Fruit fly (Drosophila melanogaster) whole organism, embryonic: Measurements from ENCODE around the gene woc.
A peak's percentile ranks its signal among the peaks of the same experiment; 100 is the strongest.

Source experiments
- Abd-B ChIP-seq: fragments of 200-800 bp; sonication (Bioruptor generic); optimal IDR thresholded peaks from 2 replicates; lab custom pipeline; 2018; ENCODE audit warnings: missing biosample characterization, mild to moderate bottlenecking, missing genetic modification characterization, moderate library complexity
- CG10462 ChIP-seq: fragments of 200-800 bp; sonication (Bioruptor generic); optimal IDR thresholded peaks from 2 replicates; lab custom pipeline; 2016; ENCODE audit warnings: missing biosample characterization, missing genetic modification characterization
- CG12071 ChIP-seq: fragments of 200-800 bp; sonication (Bioruptor generic); optimal IDR thresholded peaks from 3 replicates; lab custom pipeline; 2018; ENCODE audit warnings: missing biosample characterization, mild to moderate bottlenecking, missing genetic modification characterization
- CG12391 ChIP-seq: fragments of 200-800 bp; sonication (Bioruptor generic); optimal IDR thresholded peaks from 3 replicates; lab custom pipeline; 2018; ENCODE audit warnings: missing biosample characterization, mild to moderate bottlenecking, missing genetic modification characterization, moderate library complexity
- CG12744 ChIP-seq: fragments of 200-800 bp; sonication (Bioruptor generic); optimal IDR thresholded peaks from 2 replicates; lab custom pipeline; 2016; ENCODE audit warnings: missing biosample characterization, missing genetic modification characterization
- CG14441 ChIP-seq: fragments of 200-800 bp; sonication (Bioruptor generic); IDR thresholded peaks from 2 replicates; pipeline ENCODE4 v1.3.6; 2022; ENCODE audit warnings: missing biosample characterization, missing genetic modification characterization
- CG15269 ChIP-seq: fragments of 200-800 bp; sonication (Bioruptor generic); optimal IDR thresholded peaks from 2 replicates; lab custom pipeline; 2018; ENCODE audit warnings: missing biosample characterization, mild to moderate bottlenecking, missing genetic modification characterization, moderate library complexity
- CG1603 ChIP-seq: fragments of 200-800 bp; sonication (Bioruptor generic); optimal IDR thresholded peaks from 2 replicates; lab custom pipeline; 2019; ENCODE audit warnings: missing biosample characterization, mild to moderate bottlenecking, missing genetic modification characterization, moderate library complexity
- CG1647 ChIP-seq: fragments of 200-800 bp; sonication (Bioruptor generic); optimal IDR thresholded peaks from 3 replicates; lab custom pipeline; 2016; ENCODE audit warnings: missing biosample characterization, missing genetic modification characterization
- CG17186 ChIP-seq: fragments of 200-800 bp; sonication (Bioruptor generic); optimal IDR thresholded peaks from 3 replicates; lab custom pipeline; 2017; ENCODE audit warnings: missing biosample characterization, missing genetic modification reagents, missing genetic modification characterization
- CG17829 ChIP-seq: fragments of 200-800 bp; optimal IDR thresholded peaks from 2 replicates; lab custom pipeline; 2019; ENCODE audit warnings: missing biosample characterization, mild to moderate bottlenecking, missing genetic modification characterization, moderate library complexity
- CG18764 ChIP-seq: fragments of 200-800 bp; sonication (Bioruptor generic); optimal IDR thresholded peaks from 3 replicates; lab custom pipeline; 2016; ENCODE audit warnings: missing biosample characterization, missing genetic modification characterization
- CG30403 ChIP-seq: fragments of 200-800 bp; sonication (Bioruptor generic); optimal IDR thresholded peaks from 3 replicates; lab custom pipeline; 2016; ENCODE audit warnings: missing biosample characterization, missing genetic modification characterization
- CG31224 ChIP-seq: fragments of 200-800 bp; sonication (Bioruptor generic); IDR thresholded peaks from 2 replicates; pipeline ENCODE4 v1.3.6; 2022; ENCODE audit warnings: missing biosample characterization, missing genetic modification characterization
- CG33213 ChIP-seq: fragments of 200-800 bp; sonication (Bioruptor generic); optimal IDR thresholded peaks from 3 replicates; lab custom pipeline; 2016; ENCODE audit warnings: missing biosample characterization, missing genetic modification characterization
- CG4328 ChIP-seq: fragments of 200-800 bp; sonication (Bioruptor generic); optimal IDR thresholded peaks from 3 replicates; lab custom pipeline; 2017; ENCODE audit warnings: missing biosample characterization, missing genetic modification reagents, missing genetic modification characterization
- CG4360 ChIP-seq: fragments of 200-800 bp; sonication (Bioruptor generic); IDR thresholded peaks from 2 replicates; pipeline ENCODE4 v1.3.6; 2022; ENCODE audit warnings: missing biosample characterization, missing genetic modification characterization
- CG4424 ChIP-seq: fragments of 200-800 bp; sonication (Bioruptor generic); optimal IDR thresholded peaks from 3 replicates; lab custom pipeline; 2016; ENCODE audit warnings: missing biosample characterization, missing genetic modification characterization
- CG4617 ChIP-seq: fragments of 200-800 bp; sonication (Bioruptor generic); optimal IDR thresholded peaks from 3 replicates; lab custom pipeline; 2016; ENCODE audit warnings: missing biosample characterization, missing genetic modification characterization, borderline replicate concordance
- CG4707 ChIP-seq: fragments of 200-800 bp; sonication (Bioruptor generic); optimal IDR thresholded peaks from 2 replicates; lab custom pipeline; 2018; ENCODE audit warnings: missing biosample characterization, mild to moderate bottlenecking, missing genetic modification characterization, moderate library complexity
- CG4820 ChIP-seq: fragments of 200-800 bp; sonication (Bioruptor generic); optimal IDR thresholded peaks from 3 replicates; lab custom pipeline; 2016; ENCODE audit warnings: missing biosample characterization, missing genetic modification characterization
- CG6254 ChIP-seq: fragments of 200-800 bp; sonication (Bioruptor generic); optimal IDR thresholded peaks from 3 replicates; lab custom pipeline; 2017; ENCODE audit warnings: mild to moderate bottlenecking, missing biosample characterization, missing genetic modification reagents, missing genetic modification characterization
- CG9437 ChIP-seq: fragments of 200-800 bp; sonication (Bioruptor generic); optimal IDR thresholded peaks from 2 replicates; lab custom pipeline; 2018; ENCODE audit warnings: missing biosample characterization, mild to moderate bottlenecking, missing genetic modification characterization
- CG9932 ChIP-seq: fragments of 200-800 bp; sonication (Bioruptor generic); IDR thresholded peaks from 2 replicates; pipeline ENCODE4 v1.3.6; 2022; ENCODE audit warnings: missing biosample characterization, missing genetic modification characterization
- Chrac-16 ChIP-seq: fragments of 200-800 bp; sonication (Bioruptor generic); optimal IDR thresholded peaks from 3 replicates; lab custom pipeline; 2016; ENCODE audit warnings: missing biosample characterization, missing genetic modification characterization
- Dad ChIP-seq: fragments of 200-800 bp; sonication (Bioruptor generic); optimal IDR thresholded peaks from 3 replicates; lab custom pipeline; 2016; ENCODE audit warnings: missing biosample characterization, missing genetic modification characterization
- Dip3 ChIP-seq: fragments of 200-800 bp; sonication (Bioruptor generic); optimal IDR thresholded peaks from 3 replicates; lab custom pipeline; 2016; ENCODE audit warnings: missing biosample characterization, missing genetic modification characterization
- Dp ChIP-seq: fragments of 200-800 bp; sonication (Bioruptor generic); optimal IDR thresholded peaks from 2 replicates; lab custom pipeline; 2018; ENCODE audit warnings: missing biosample characterization, mild to moderate bottlenecking, missing genetic modification characterization, moderate library complexity
- Dref ChIP-seq: fragments of 200-800 bp; sonication (Bioruptor generic); IDR thresholded peaks from 2 replicates; pipeline ENCODE4 v1.3.6; 2022; ENCODE audit warnings: missing biosample characterization, missing genetic modification characterization
- Gug ChIP-seq: fragments of 200-800 bp; sonication (Bioruptor generic); IDR thresholded peaks from 4 replicates; pipeline ENCODE4 v1.3.6; 2022; ENCODE audit warnings: missing biosample characterization, missing genetic modification characterization
- Kr ChIP-seq: fragments of 200-800 bp; sonication (Bioruptor generic); optimal IDR thresholded peaks from 2 replicates; lab custom pipeline; 2017; ENCODE audit warnings: missing biosample characterization, mild to moderate bottlenecking, missing genetic modification characterization
- Rfx ChIP-seq: fragments of 200-800 bp; sonication (Bioruptor generic); IDR thresholded peaks from 2 replicates; pipeline ENCODE4 v1.3.6; 2022; ENCODE audit warnings: missing biosample characterization, missing genetic modification characterization
- Scr ChIP-seq: fragments of 200-800 bp; sonication (Bioruptor generic); IDR thresholded peaks from 2 replicates; pipeline ENCODE4 v1.3.6; 2022; ENCODE audit warnings: missing biosample characterization, missing genetic modification characterization; ENCODE audit not compliant: partially characterized antibody
- Taf1 ChIP-seq: fragments of 200-800 bp; sonication (Bioruptor generic); IDR thresholded peaks from 2 replicates; pipeline ENCODE4 v1.3.6; 2022; ENCODE audit warnings: missing biosample characterization, missing genetic modification characterization
- Xbp1 ChIP-seq: fragments of 200-800 bp; sonication (Bioruptor generic); optimal IDR thresholded peaks from 3 replicates; lab custom pipeline; 2016; ENCODE audit warnings: missing biosample characterization, mild to moderate bottlenecking, missing genetic modification characterization
- az2 ChIP-seq: fragments of 200-800 bp; sonication (Bioruptor generic); optimal IDR thresholded peaks from 3 replicates; lab custom pipeline; 2016; ENCODE audit warnings: missing biosample characterization, missing genetic modification characterization
- cas ChIP-seq: fragments of 200-800 bp; sonication (Bioruptor generic); IDR thresholded peaks from 2 replicates; pipeline ENCODE4 v1.3.6; 2022; ENCODE audit warnings: missing biosample characterization, missing genetic modification characterization
- chm ChIP-seq: fragments of 200-800 bp; sonication (Bioruptor generic); IDR thresholded peaks from 2 replicates; pipeline ENCODE4 v1.3.6; 2022; ENCODE audit warnings: missing biosample characterization, missing genetic modification characterization
- crol ChIP-seq: fragments of 200-800 bp; sonication (Bioruptor generic); IDR thresholded peaks from 2 replicates; pipeline ENCODE4 v1.3.6; 2022; ENCODE audit warnings: missing biosample characterization, missing genetic modification characterization
- dysf ChIP-seq: fragments of 200-800 bp; sonication (Bioruptor generic); IDR thresholded peaks from 3 replicates; pipeline ENCODE4 v1.3.6; 2022; ENCODE audit warnings: missing biosample characterization, missing genetic modification characterization
- eyg ChIP-seq: fragments of 200-800 bp; sonication (Bioruptor generic); optimal IDR thresholded peaks from 3 replicates; lab custom pipeline; 2016; ENCODE audit warnings: missing biosample characterization, missing genetic modification characterization
- fd96Cb ChIP-seq: fragments of 200-800 bp; sonication (Bioruptor generic); optimal IDR thresholded peaks from 2 replicates; lab custom pipeline; 2018; ENCODE audit warnings: missing biosample characterization, mild to moderate bottlenecking, missing genetic modification characterization, moderate library complexity
- gcm ChIP-seq: fragments of 200-800 bp; sonication (Bioruptor generic); optimal IDR thresholded peaks from 2 replicates; lab custom pipeline; 2019; ENCODE audit warnings: missing biosample characterization, mild to moderate bottlenecking, missing genetic modification characterization, moderate library complexity
- gcm2 ChIP-seq: fragments of 200-800 bp; sonication (Bioruptor generic); optimal IDR thresholded peaks from 2 replicates; lab custom pipeline; 2016; ENCODE audit warnings: missing biosample characterization, missing genetic modification characterization
- ken ChIP-seq: fragments of 200-800 bp; sonication (Bioruptor generic); IDR thresholded peaks from 3 replicates; pipeline ENCODE4 v1.3.6; 2022; ENCODE audit warnings: missing biosample characterization, missing genetic modification characterization
- luna ChIP-seq: fragments of 200-800 bp; sonication (Bioruptor generic); optimal IDR thresholded peaks from 2 replicates; lab custom pipeline; 2016; ENCODE audit warnings: missing biosample characterization, missing genetic modification characterization
- oc ChIP-seq: fragments of 200-800 bp; sonication (Bioruptor generic); optimal IDR thresholded peaks from 2 replicates; lab custom pipeline; 2018; ENCODE audit warnings: missing biosample characterization, mild to moderate bottlenecking, missing genetic modification characterization, moderate library complexity
- org-1 ChIP-seq: fragments of 200-800 bp; sonication (Bioruptor generic); optimal IDR thresholded peaks from 2 replicates; lab custom pipeline; 2017; ENCODE audit warnings: missing biosample characterization, missing genetic modification characterization
- pho ChIP-seq: fragments of 200-800 bp; sonication (Bioruptor generic); optimal IDR thresholded peaks from 2 replicates; lab custom pipeline; 2016; ENCODE audit warnings: missing biosample characterization, missing genetic modification characterization
- phol ChIP-seq: fragments of 200-800 bp; sonication (Bioruptor generic); optimal IDR thresholded peaks from 3 replicates; lab custom pipeline; 2018; ENCODE audit warnings: missing biosample characterization, mild to moderate bottlenecking, missing genetic modification characterization, moderate library complexity
- sens-2 ChIP-seq: fragments of 200-800 bp; sonication (Bioruptor generic); IDR thresholded peaks from 2 replicates; pipeline ENCODE4 v1.3.6; 2022; ENCODE audit warnings: missing biosample characterization, missing genetic modification characterization
- vvl ChIP-seq: fragments of 200-800 bp; sonication (Bioruptor generic); IDR thresholded peaks from 2 replicates; pipeline ENCODE4 v1.3.6; 2022; ENCODE audit warnings: missing biosample characterization, missing genetic modification characterization
- zfh2 ChIP-seq: fragments of 200-800 bp; sonication (Bioruptor generic); optimal IDR thresholded peaks from 2 replicates; lab custom pipeline; 2016; ENCODE audit warnings: missing biosample characterization, missing genetic modification characterization

woc gene

dm6 chr3R:27246264-27246663, 17.6 kb downstream of the woc start (continued):
- TF ChIP-seq CG12071 (GFP tag; lab: Kevin White, UChicago): no peak
- peak; percentile 62 for TF ChIP-seq Xbp1 (GFP tag; lab: Kevin White, UChicago)
- no peak for TF ChIP-seq CG33213 (GFP tag; lab: Kevin White, UChicago)
- no peak for TF ChIP-seq CG4617 (GFP tag; lab: Kevin White, UChicago)
- TF ChIP-seq vvl (GFP tag; lab: Robert Waterston, UW): peak; percentile 86
- no peak for TF ChIP-seq gcm2
- TF ChIP-seq Dp (GFP tag; lab: Kevin White, UChicago): no peak
- TF ChIP-seq Dad: no peak
- peak; percentile 53 for TF ChIP-seq org-1 (GFP tag; lab: Kevin White, UChicago)
- no peak for TF ChIP-seq CG10462 (GFP tag; lab: Kevin White, UChicago)
- no peak for TF ChIP-seq Taf1 (GFP tag; lab: Robert Waterston, UW)
- TF ChIP-seq CG17829 (tag; lab: Kevin White, UChicago): peak; percentile 93
- peak; percentile 67 for TF ChIP-seq az2 (GFP tag; lab: Kevin White, UChicago)
- TF ChIP-seq sens-2 (GFP tag; lab: Robert Waterston, UW): no peak
- TF ChIP-seq Dref (GFP tag; lab: Robert Waterston, UW): no peak
- TF ChIP-seq Rfx (GFP tag; lab: Robert Waterston, UW): peak; percentile 49; the same call in 1 of the 2 replicates
- no peak for TF ChIP-seq Gug (GFP tag; lab: Robert Waterston, UW)
- TF ChIP-seq CG15269 (tag; lab: Kevin White, UChicago): peak; percentile 91
- TF ChIP-seq CG12391 (tag; lab: Kevin White, UChicago): peak; percentile 91
- peak; percentile 69 for TF ChIP-seq Chrac-16
- TF ChIP-seq CG18764 (GFP tag; lab: Kevin White, UChicago): peak; percentile 27
- peak; percentile 36; the same call in 1 of the 2 replicates for TF ChIP-seq CG9932
- no peak for TF ChIP-seq CG12744 (GFP tag; lab: Kevin White, UChicago)
- peak; percentile 50 for TF ChIP-seq CG4820
- TF ChIP-seq luna (GFP tag; lab: Kevin White, UChicago): no peak
- TF ChIP-seq CG1603 (tag; lab: Kevin White, UChicago): no peak
- no peak for TF ChIP-seq Kr (GFP tag; lab: Kevin White, UChicago)
- TF ChIP-seq CG30403: peak; percentile 77
- TF ChIP-seq CG4328: peak; percentile 72
- TF ChIP-seq crol (GFP tag; lab: Robert Waterston, UW): no peak
- TF ChIP-seq ken (GFP tag; lab: Robert Waterston, UW): no peak
- no peak for TF ChIP-seq pho
- TF ChIP-seq Dip3 (GFP tag; lab: Kevin White, UChicago): no peak
- no peak for TF ChIP-seq eyg (GFP tag; lab: Kevin White, UChicago)
- peak; percentile 89 for TF ChIP-seq phol (tag; lab: Kevin White, UChicago)
- TF ChIP-seq CG4360: no peak
- TF ChIP-seq fd96Cb (tag; lab: Kevin White, UChicago): peak; percentile 78
- no peak for TF ChIP-seq CG31224 (GFP tag; lab: Robert Waterston, UW)
- TF ChIP-seq cas (GFP tag; lab: Robert Waterston, UW): no peak
- no peak for TF ChIP-seq zfh2 (GFP tag; lab: Kevin White, UChicago)
- no peak for TF ChIP-seq Scr (GFP tag; lab: Robert Waterston, UW)
- no peak for TF ChIP-seq CG17186
- peak; percentile 42 for TF ChIP-seq CG4424 (GFP tag; lab: Kevin White, UChicago)
- no peak for TF ChIP-seq CG1647
- peak; percentile 82 for TF ChIP-seq CG9437 (GFP tag; lab: Kevin White, UChicago)
- peak; percentile 93 for TF ChIP-seq gcm (GFP tag; lab: Kevin White, UChicago)
- peak; percentile 68 for TF ChIP-seq oc (tag; lab: Kevin White, UChicago)
- no peak for TF ChIP-seq chm (GFP tag; lab: Robert Waterston, UW)
- TF ChIP-seq Abd-B (GFP tag; lab: Kevin White, UChicago): peak; percentile 67
- TF ChIP-seq dysf (GFP tag; lab: Robert Waterston, UW): peak; percentile 73
- peak; percentile 1 for TF ChIP-seq CG4707 (GFP tag; lab: Kevin White, UChicago)
- TF ChIP-seq CG6254 (GFP tag; lab: Kevin White, UChicago): peak; percentile 65
- TF ChIP-seq CG14441: no peak
